Worm (Caenorhabditis elegans): ENCODE data around the gene BE10.3.
A peak's percentile ranks its signal among the peaks of the same experiment; 100 is the strongest.

The BE10.3 gene

DNA sequence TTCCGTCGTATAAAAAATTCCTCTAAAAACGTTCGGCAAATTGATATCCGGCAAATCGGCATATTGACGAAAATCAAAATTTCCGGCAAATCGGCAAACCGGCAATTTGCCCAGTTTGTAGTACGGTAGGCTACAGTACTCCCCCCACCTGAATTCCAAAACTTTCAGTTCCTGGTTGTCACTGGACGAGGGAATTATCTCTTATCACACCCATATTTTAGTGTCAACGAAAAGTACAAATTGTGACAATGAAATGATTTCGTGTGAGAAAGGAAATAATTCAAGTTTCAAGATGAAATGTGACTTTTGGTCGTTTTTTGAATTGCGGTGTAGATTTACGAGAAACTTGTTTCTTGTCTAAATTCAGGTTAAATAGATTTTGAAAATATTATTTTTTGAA, 25.3 kb downstream of the BE10.3 start (continued):
- TF ChIP-seq php-3 (GFP tag; IDR thresholded peaks at IDR 0.05) (no peak), dmd-8 (GFP tag; IDR thresholded peaks at IDR 0.05) (no peak), hif-1 (tag; optimal IDR thresholded peaks at IDR 0.05) (no peak), spr-3 (GFP tag; optimal IDR thresholded peaks at IDR 0.05) (no peak), Y105C5A.15 (GFP tag; IDR thresholded peaks at IDR 0.05) (no peak), hlh-11 (tag; optimal IDR thresholded peaks at IDR 0.05) (peak; percentile 53), lin-38 (GFP tag; IDR thresholded peaks at IDR 0.05) (no peak), ZK546.5 (tag; optimal IDR thresholded peaks at IDR 0.05) (no peak), mep-1 (tag; optimal IDR thresholded peaks at IDR 0.05) (no peak), nhr-11 (tag; optimal IDR thresholded peaks at IDR 0.05) (no peak), rbr-2 (tag; optimal IDR thresholded peaks at IDR 0.05) (no peak), T26A8.4 (GFP tag; IDR thresholded peaks at IDR 0.05) (no peak), zfp-2 (tag; optimal IDR thresholded peaks at IDR 0.05) (no peak), nhr-28 (tag; optimal IDR thresholded peaks at IDR 0.05) (peak; percentile 62), set-16 (GFP tag; IDR thresholded peaks at IDR 0.05) (no peak), F26F4.8 (GFP tag; conservative IDR thresholded peaks at IDR 0.05) (no peak), nhr-6 (tag; optimal IDR thresholded peaks at IDR 0.05) (no peak), nhr-48 (tag; optimal IDR thresholded peaks at IDR 0.05) (no peak), zip-11 (GFP tag; IDR thresholded peaks at IDR 0.05) (no peak), F10B5.3 (tag; optimal IDR thresholded peaks at IDR 0.05) (no peak), ceh-82 (tag; optimal IDR thresholded peaks at IDR 0.05) (no peak), duxl-1 (tag; optimal IDR thresholded peaks at IDR 0.05; ENCODE audit: poor library complexity) (no peak), madf-9 (GFP tag; conservative IDR thresholded peaks at IDR 0.05) (no peak), fos-1 (tag; optimal IDR thresholded peaks at IDR 0.05) (no peak), vab-7 (GFP tag; IDR thresholded peaks at IDR 0.05) (no peak), Y48G9A.11 (GFP tag; IDR thresholded peaks at IDR 0.05) (no peak), madf-5 (GFP tag; IDR thresholded peaks at IDR 0.05) (no peak), nhr-42 (GFP tag; IDR thresholded peaks at IDR 0.05) (0 out of 2 replicates have a peak, but pooled peaks have one; percentile 17), dmd-9 (GFP tag; IDR thresholded peaks at IDR 0.05) (no peak), lim-7 (GFP tag; IDR thresholded peaks at IDR 0.05) (no peak), ceh-28 (tag; optimal IDR thresholded peaks at IDR 0.05) (no peak), Y75B8A.6 (GFP tag; IDR thresholded peaks at IDR 0.05) (no peak), T20F7.1 (GFP tag; optimal IDR thresholded peaks at IDR 0.05) (no peak), mxl-3 (GFP tag; optimal IDR thresholded peaks at IDR 0.05) (no peak), ceh-32 (tag; optimal IDR thresholded peaks at IDR 0.05; ENCODE audit: poor library complexity) (no peak), snpc-4 (tag; optimal IDR thresholded peaks at IDR 0.05) (no peak), ztf-7 (tag; optimal IDR thresholded peaks at IDR 0.05) (no peak), lin-13 (GFP tag; optimal IDR thresholded peaks at IDR 0.05) (no peak), D1046.2 (GFP tag; IDR thresholded peaks at IDR 0.05) (no peak), lin-29 (GFP tag; IDR thresholded peaks at IDR 0.05) (no peak), ceh-20 (GFP tag; IDR thresholded peaks at IDR 0.05) (no peak), egl-27 (tag; optimal IDR thresholded peaks at IDR 0.05) (no peak)

DNA sequence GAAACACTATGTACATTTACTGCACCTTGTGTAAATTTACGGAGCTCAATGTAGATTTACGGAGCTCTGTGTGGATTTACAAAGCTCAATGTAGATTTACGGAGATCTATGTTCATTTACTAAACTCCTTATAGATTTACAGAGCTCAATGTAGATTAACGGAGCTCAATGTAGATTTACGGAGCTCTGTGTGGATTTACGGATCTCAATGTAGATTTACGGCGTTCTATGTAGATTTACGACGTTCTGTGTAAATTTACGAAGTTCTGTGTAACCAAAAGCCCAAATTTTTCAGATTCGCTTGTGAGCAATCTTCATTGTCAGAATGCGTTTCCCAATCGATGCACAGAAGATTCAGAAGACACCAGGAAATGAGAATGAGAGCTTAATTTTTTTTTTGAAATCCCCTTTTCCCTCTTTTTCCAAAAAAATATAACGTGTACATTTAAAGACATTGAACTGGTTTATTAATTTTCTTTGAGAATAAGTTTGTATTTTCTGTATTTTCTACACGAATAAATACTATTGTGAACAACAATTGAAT, 29.0 kb downstream of the BE10.3 start:
- TF ChIP-seq ztf-7 (tag; optimal IDR thresholded peaks at IDR 0.05): no peak
